Fruit fly (Drosophila melanogaster) whole organism, embryonic: ENCODE measurements around the gene CG13676.

Experiments used
- B-H2 ChIP-seq: fragments of 200-800 bp; sonication (Bioruptor generic); optimal IDR thresholded peaks from 2 replicates; lab custom pipeline; 2018; ENCODE audit warnings: missing biosample characterization, mild to moderate bottlenecking, missing genetic modification characterization
- CG10209 ChIP-seq: fragments of 200-800 bp; sonication (Bioruptor generic); optimal IDR thresholded peaks from 3 replicates; lab custom pipeline; 2017; ENCODE audit warnings: missing biosample characterization, mild to moderate bottlenecking, missing genetic modification characterization, missing genetic modification reagents
- CG11247 ChIP-seq: fragments of 200-800 bp; sonication (Bioruptor generic); IDR thresholded peaks from 2 replicates; pipeline ENCODE4 v1.3.6; 2022; ENCODE audit warnings: missing biosample characterization, missing genetic modification characterization
- CG12104 ChIP-seq: fragments of 200-800 bp; sonication (Bioruptor generic); optimal IDR thresholded peaks from 3 replicates; lab custom pipeline; 2016; ENCODE audit warnings: missing biosample characterization, missing genetic modification characterization
- CG12391 ChIP-seq: fragments of 200-800 bp; sonication (Bioruptor generic); optimal IDR thresholded peaks from 3 replicates; lab custom pipeline; 2018; ENCODE audit warnings: missing biosample characterization, mild to moderate bottlenecking, missing genetic modification characterization, moderate library complexity
- CG12659 ChIP-seq: fragments of 200-800 bp; sonication (Bioruptor generic); optimal IDR thresholded peaks from 3 replicates; lab custom pipeline; 2017; ENCODE audit warnings: mild to moderate bottlenecking, missing biosample characterization, missing genetic modification reagents, missing genetic modification characterization
- CG13775 ChIP-seq: fragments of 200-800 bp; sonication (Bioruptor generic); optimal IDR thresholded peaks from 3 replicates; lab custom pipeline; 2017; ENCODE audit warnings: missing biosample characterization, mild to moderate bottlenecking, missing genetic modification characterization
- CG14441 ChIP-seq: fragments of 200-800 bp; sonication (Bioruptor generic); IDR thresholded peaks from 2 replicates; pipeline ENCODE4 v1.3.6; 2022; ENCODE audit warnings: missing biosample characterization, missing genetic modification characterization
- CG14710 ChIP-seq: fragments of 200-800 bp; sonication (Bioruptor generic); optimal IDR thresholded peaks from 3 replicates; lab custom pipeline; 2019; ENCODE audit warnings: missing biosample characterization, mild to moderate bottlenecking, missing genetic modification characterization, moderate library complexity
- CG16863 ChIP-seq: fragments of 200-800 bp; sonication (Bioruptor generic); optimal IDR thresholded peaks from 3 replicates; lab custom pipeline; 2016; ENCODE audit warnings: missing biosample characterization, missing genetic modification characterization
- CG18764 ChIP-seq: fragments of 200-800 bp; sonication (Bioruptor generic); optimal IDR thresholded peaks from 3 replicates; lab custom pipeline; 2016; ENCODE audit warnings: missing biosample characterization, missing genetic modification characterization
- CG30431 ChIP-seq: fragments of 200-800 bp; sonication (Bioruptor generic); optimal IDR thresholded peaks from 2 replicates; lab custom pipeline; 2017; ENCODE audit warnings: missing biosample characterization, missing genetic modification characterization
- CG3847 ChIP-seq: fragments of 200-800 bp; sonication (Bioruptor generic); IDR thresholded peaks from 2 replicates; pipeline ENCODE4 v1.3.6; 2022; ENCODE audit warnings: missing biosample characterization, missing genetic modification characterization
- CG6175 ChIP-seq: fragments of 200-800 bp; sonication (Bioruptor generic); IDR thresholded peaks from 3 replicates; pipeline ENCODE4 v1.3.6; 2022; ENCODE audit warnings: missing biosample characterization, missing genetic modification characterization
- CG7839 ChIP-seq: fragments of 200-800 bp; sonication (Bioruptor generic); optimal IDR thresholded peaks from 3 replicates; lab custom pipeline; 2018; ENCODE audit warnings: missing biosample characterization, mild to moderate bottlenecking, missing genetic modification characterization, moderate library complexity
- CG7963 ChIP-seq: fragments of 200-800 bp; sonication (Bioruptor generic); IDR thresholded peaks from 3 replicates; pipeline ENCODE4 v1.3.6; 2022; ENCODE audit warnings: missing biosample characterization, missing genetic modification characterization; ENCODE audit not compliant: partially characterized antibody
- CG7987 ChIP-seq: fragments of 200-800 bp; sonication (Bioruptor generic); optimal IDR thresholded peaks from 2 replicates; lab custom pipeline; 2018; ENCODE audit warnings: missing biosample characterization, mild to moderate bottlenecking, missing genetic modification characterization, moderate library complexity
- CG9609 ChIP-seq: fragments of 200-800 bp; sonication (Bioruptor generic); optimal IDR thresholded peaks from 3 replicates; lab custom pipeline; 2016; ENCODE audit warnings: missing biosample characterization, missing genetic modification characterization
- Dek ChIP-seq: fragments of 200-800 bp; sonication (Bioruptor generic); optimal IDR thresholded peaks from 3 replicates; lab custom pipeline; 2019; ENCODE audit warnings: missing biosample characterization, mild to moderate bottlenecking, missing genetic modification characterization, moderate library complexity
- Eip74EF ChIP-seq, 2 experiments: fragments of 200-800 bp in 1 of 2; fragments of >200 bp in 1 of 2; sonication (Bioruptor generic) in 1 of 2; optimal IDR thresholded peaks; 2 replicates each; lab custom pipeline; 2017 to 2019; ENCODE audit warnings: missing biosample characterization in 2 of 2, missing genetic modification characterization in 2 of 2, mild to moderate bottlenecking in 1 of 2, moderate library complexity in 1 of 2
- Gsc ChIP-seq: fragments of 200-800 bp; sonication (Bioruptor generic); IDR thresholded peaks from 2 replicates; pipeline ENCODE4 v1.3.6; 2022; ENCODE audit warnings: missing biosample characterization, missing genetic modification characterization
- H15 ChIP-seq: fragments of 200-800 bp; sonication (Bioruptor generic); IDR thresholded peaks from 3 replicates; pipeline ENCODE4 v1.3.6; 2022; ENCODE audit warnings: missing biosample characterization, missing genetic modification characterization
- H2.0 ChIP-seq: fragments of 200-800 bp; sonication (Bioruptor generic); IDR thresholded peaks from 2 replicates; pipeline ENCODE4 v1.3.6; 2022; ENCODE audit warnings: missing biosample characterization, missing genetic modification characterization
- HHEX ChIP-seq: fragments of 200-800 bp; sonication (Bioruptor generic); optimal IDR thresholded peaks from 3 replicates; lab custom pipeline; 2017; ENCODE audit warnings: missing biosample characterization, mild to moderate bottlenecking, missing genetic modification characterization, missing genetic modification reagents
- HmgD ChIP-seq: fragments of 200-800 bp; sonication (Bioruptor generic); optimal IDR thresholded peaks from 3 replicates; lab custom pipeline; 2016; ENCODE audit warnings: missing biosample characterization, missing genetic modification characterization
- Kr ChIP-seq: fragments of 200-800 bp; sonication (Bioruptor generic); optimal IDR thresholded peaks from 2 replicates; lab custom pipeline; 2017; ENCODE audit warnings: missing biosample characterization, mild to moderate bottlenecking, missing genetic modification characterization
- Mad ChIP-seq: fragments of 200-800 bp; sonication (Bioruptor generic); optimal IDR thresholded peaks from 2 replicates; lab custom pipeline; 2016; ENCODE audit warnings: missing biosample characterization, missing genetic modification characterization
- Tbp ChIP-seq: fragments of >200 bp; optimal IDR thresholded peaks from 2 replicates; lab custom pipeline; 2018; ENCODE audit warnings: missing biosample characterization, missing genetic modification characterization
- ac ChIP-seq: fragments of 200-800 bp; sonication (Bioruptor generic); optimal IDR thresholded peaks from 3 replicates; lab custom pipeline; 2017; ENCODE audit warnings: missing biosample characterization, mild to moderate bottlenecking, missing genetic modification characterization
- az2 ChIP-seq: fragments of 200-800 bp; sonication (Bioruptor generic); optimal IDR thresholded peaks from 3 replicates; lab custom pipeline; 2016; ENCODE audit warnings: missing biosample characterization, missing genetic modification characterization
- dan ChIP-seq: fragments of 200-800 bp; sonication (Bioruptor generic); IDR thresholded peaks from 2 replicates; pipeline ENCODE4 v1.3.6; 2022; ENCODE audit warnings: missing biosample characterization, missing genetic modification characterization
- danr ChIP-seq: fragments of 200-800 bp; sonication (Bioruptor generic); IDR thresholded peaks from 2 replicates; pipeline ENCODE4 v1.3.6; 2022; ENCODE audit warnings: missing biosample characterization, missing genetic modification characterization
- dmrt11E ChIP-seq: fragments of 200-800 bp; sonication (Bioruptor generic); optimal IDR thresholded peaks from 3 replicates; lab custom pipeline; 2018; ENCODE audit warnings: missing biosample characterization, mild to moderate bottlenecking, missing genetic modification characterization, moderate library complexity
- dysf ChIP-seq: fragments of 200-800 bp; sonication (Bioruptor generic); IDR thresholded peaks from 3 replicates; pipeline ENCODE4 v1.3.6; 2022; ENCODE audit warnings: missing biosample characterization, missing genetic modification characterization
- exex ChIP-seq: fragments of 200-800 bp; sonication (Bioruptor generic); optimal IDR thresholded peaks from 4 replicates; lab custom pipeline; 2018; ENCODE audit warnings: missing biosample characterization, mild to moderate bottlenecking, missing genetic modification characterization, moderate library complexity
- ftz-f1 ChIP-seq: fragments of 200-800 bp; sonication (Bioruptor generic); optimal IDR thresholded peaks from 2 replicates; lab custom pipeline; 2016; ENCODE audit warnings: missing biosample characterization, missing genetic modification characterization
- grau ChIP-seq: fragments of 200-800 bp; optimal IDR thresholded peaks from 3 replicates; lab custom pipeline; 2019; ENCODE audit warnings: missing biosample characterization, mild to moderate bottlenecking, missing genetic modification characterization, moderate library complexity
- hb ChIP-seq: fragments of 200-800 bp; sonication (Bioruptor generic); IDR thresholded peaks from 3 replicates; pipeline ENCODE4 v1.3.6; 2022; ENCODE audit warnings: missing biosample characterization, missing genetic modification characterization; ENCODE audit not compliant: partially characterized antibody
- kni ChIP-seq: fragments of 200-800 bp; sonication (Bioruptor generic); optimal IDR thresholded peaks from 3 replicates; lab custom pipeline; 2017; ENCODE audit warnings: mild to moderate bottlenecking, missing biosample characterization, missing genetic modification reagents, missing genetic modification characterization
- lab ChIP-seq: fragments of 200-800 bp; sonication (Bioruptor generic); optimal IDR thresholded peaks from 3 replicates; lab custom pipeline; 2017; ENCODE audit warnings: missing biosample characterization, missing genetic modification characterization, mild to moderate bottlenecking, moderate library complexity, missing genetic modification reagents
- mld ChIP-seq: fragments of 200-800 bp; sonication (Bioruptor generic); IDR thresholded peaks from 3 replicates; pipeline ENCODE4 v1.3.6; 2022; ENCODE audit warnings: missing biosample characterization, missing genetic modification characterization; ENCODE audit not compliant: partially characterized antibody
- pho ChIP-seq: fragments of 200-800 bp; sonication (Bioruptor generic); optimal IDR thresholded peaks from 2 replicates; lab custom pipeline; 2016; ENCODE audit warnings: missing biosample characterization, missing genetic modification characterization
- pros ChIP-seq: fragments of 200-800 bp; sonication (Bioruptor generic); optimal IDR thresholded peaks from 3 replicates; lab custom pipeline; 2019; ENCODE audit warnings: missing biosample characterization, mild to moderate bottlenecking, missing genetic modification characterization, moderate library complexity
- repo ChIP-seq: fragments of 200-800 bp; sonication (Bioruptor generic); optimal IDR thresholded peaks from 2 replicates; lab custom pipeline; 2016; ENCODE audit warnings: missing biosample characterization, missing genetic modification characterization
- sd ChIP-seq: fragments of 200-800 bp; sonication (Bioruptor generic); optimal IDR thresholded peaks from 3 replicates; lab custom pipeline; 2018; ENCODE audit warnings: missing biosample characterization, mild to moderate bottlenecking, missing genetic modification characterization, moderate library complexity
- sens ChIP-seq: fragments of 200-800 bp; sonication (Bioruptor generic); peaks from one replicate; lab custom pipeline; 2016; ENCODE audit warnings: missing biosample characterization, missing genetic modification characterization
- sima ChIP-seq: fragments of 200-800 bp; sonication (Bioruptor generic); optimal IDR thresholded peaks from 2 replicates; lab custom pipeline; 2016; ENCODE audit warnings: missing biosample characterization, missing genetic modification characterization
- sisA ChIP-seq: fragments of 200-800 bp; sonication (Bioruptor generic); IDR thresholded peaks from 2 replicates; pipeline ENCODE4 v1.3.6; 2022; ENCODE audit warnings: missing biosample characterization, missing genetic modification characterization
- wek ChIP-seq: fragments of 200-800 bp; sonication (Bioruptor generic); optimal IDR thresholded peaks from 3 replicates; lab custom pipeline; 2018; ENCODE audit warnings: missing biosample characterization, mild to moderate bottlenecking, missing genetic modification characterization, moderate library complexity

Gene CG13676

dm6 chr3L:8153206-8153996 lies 1.8 kb upstream of the CG13676 start (continued):
- TF ChIP-seq CG11247 (GFP tag; lab: Robert Waterston, UW) (no peak; the same call in 1 of the 2 replicates), B-H2 (GFP tag; lab: Kevin White, UChicago) (no peak), Kr (GFP tag; lab: Kevin White, UChicago) (no peak), az2 (GFP tag; lab: Kevin White, UChicago) (peak; percentile 51), CG7839 (tag; lab: Kevin White, UChicago) (peak; percentile 58), sima (GFP tag; lab: Kevin White, UChicago) (no peak), CG30431 (GFP tag; lab: Kevin White, UChicago) (no peak), kni (GFP tag; lab: Kevin White, UChicago) (no peak), CG3847 (GFP tag; lab: Robert Waterston, UW) (0 out of 2 replicates have a peak, but pooled peaks have one; percentile 32), pros (GFP tag; lab: Kevin White, UChicago) (no peak), exex (tag; lab: Kevin White, UChicago) (no peak), Eip74EF (GFP tag; optimal IDR thresholded peaks at IDR 0.05; lab: Kevin White, UChicago) (peak in 1 of 2 experiments; percentile 40), CG10209 (peak; percentile 58), ftz-f1 (GFP tag; lab: Kevin White, UChicago) (no peak), H2.0 (GFP tag; lab: Robert Waterston, UW) (peak; percentile 72; the same call in 1 of the 2 replicates), CG14441 (GFP tag; lab: Robert Waterston, UW) (peak; percentile 66), hb (GFP tag; lab: Robert Waterston, UW) (no peak), grau (tag; lab: Kevin White, UChicago) (peak; percentile 56), ac (GFP tag; lab: Kevin White, UChicago) (no peak), CG12391 (peak; percentile 49), CG6175 (GFP tag; lab: Robert Waterston, UW) (peak; percentile 53; the same call in 1 of the 3 replicates), mld (GFP tag; lab: Robert Waterston, UW) (no peak), Tbp (GFP tag; lab: Kevin White, UChicago) (no peak), CG9609 (GFP tag; lab: Kevin White, UChicago) (peak; percentile 44), Gsc (peak; percentile 46; the same call in 1 of the 2 replicates), sisA (GFP tag; lab: Robert Waterston, UW) (peak; percentile 68), Dek (tag; lab: Kevin White, UChicago) (no peak), CG18764 (peak; percentile 35), CG14710 (tag; lab: Kevin White, UChicago) (peak; percentile 29), HmgD (GFP tag; lab: Kevin White, UChicago) (no peak), sens (GFP tag; lab: Kevin White, UChicago) (peak; percentile 92), Mad (GFP tag; lab: Kevin White, UChicago) (peak; percentile 42), wek (GFP tag; lab: Kevin White, UChicago) (no peak), repo (no peak), HHEX (peak; percentile 58), sd (tag; lab: Kevin White, UChicago) (no peak), danr (GFP tag; lab: Robert Waterston, UW) (0 out of 2 replicates have a peak, but pooled peaks have one; percentile 23), CG12659 (GFP tag; lab: Kevin White, UChicago) (peak; percentile 58), CG7963 (no peak), dmrt11E (tag; lab: Kevin White, UChicago) (no peak), lab (GFP tag; lab: Kevin White, UChicago) (peak; percentile 47), dan (GFP tag; lab: Robert Waterston, UW) (no peak), CG13775 (peak; percentile 2), pho (GFP tag; lab: Kevin White, UChicago) (no peak), CG16863 (peak; percentile 37), CG7987 (GFP tag; lab: Kevin White, UChicago) (no peak), dysf (GFP tag; lab: Robert Waterston, UW) (peak; percentile 67), H15 (GFP tag; lab: Robert Waterston, UW) (peak; percentile 53; the same call in 1 of the 3 replicates), CG12104 (no peak)
